Worm (Caenorhabditis elegans) whole organism, late embryonic: ENCODE results near the gene F07C6.6.

Experiments
- ahr-1 ChIP-seq: sonication (generic microtip); optimal IDR thresholded peaks from 2 replicates; lab custom pipeline; 2016; ENCODE audit warnings: missing genetic modification characterization, missing compliant biosample characterization
- ama-1 ChIP-seq: fragments of 150-350 bp; optimal IDR thresholded peaks from 2 replicates; lab custom pipeline; 2014
- ceh-19 ChIP-seq: fragments of 200-800 bp; sonication (Bioruptor generic); optimal IDR thresholded peaks from 2 replicates; lab custom pipeline; 2018; ENCODE audit warnings: mild to moderate bottlenecking, missing genetic modification characterization, missing compliant biosample characterization
- dve-1 ChIP-seq: sonication (generic microtip); optimal IDR thresholded peaks from 2 replicates; lab custom pipeline; 2017; ENCODE audit warnings: antibody characterized with exemption, mild to moderate bottlenecking, missing genetic modification characterization, missing compliant biosample characterization
- fkh-10 ChIP-seq: fragments of 150-350 bp; optimal IDR thresholded peaks from 2 replicates; lab custom pipeline; 2014; ENCODE audit warnings: missing biosample characterization, missing genetic modification reagents, missing genetic modification characterization
- hlh-15 ChIP-seq: sonication (generic microtip); optimal IDR thresholded peaks from 2 replicates; lab custom pipeline; 2016; ENCODE audit warnings: missing genetic modification characterization, missing compliant biosample characterization
- lim-6 ChIP-seq: sonication (generic microtip); optimal IDR thresholded peaks from 2 replicates; lab custom pipeline; 2016; ENCODE audit warnings: missing genetic modification characterization, missing compliant biosample characterization
- nfya-1 ChIP-seq: sonication (generic microtip); optimal IDR thresholded peaks from 2 replicates; lab custom pipeline; 2017; ENCODE audit warnings: missing genetic modification characterization, mild to moderate bottlenecking, missing compliant biosample characterization, antibody characterized with exemption, moderate library complexity
- pax-1 ChIP-seq: fragments of 150-350 bp; optimal IDR thresholded peaks from 2 replicates; lab custom pipeline; 2014; ENCODE audit warnings: missing biosample characterization, missing genetic modification characterization
- pqm-1 ChIP-seq: sonication (generic microtip); optimal IDR thresholded peaks from 2 replicates; lab custom pipeline; 2016; ENCODE audit warnings: missing genetic modification characterization, missing compliant biosample characterization
- pros-1 ChIP-seq: fragments of 150-350 bp; optimal IDR thresholded peaks from 2 replicates; lab custom pipeline; 2014; ENCODE audit warnings: missing biosample characterization, missing genetic modification reagents, missing genetic modification characterization
- tbx-2 ChIP-seq: sonication (generic microtip); optimal IDR thresholded peaks from 2 replicates; lab custom pipeline; 2016; ENCODE audit warnings: missing genetic modification characterization, missing compliant biosample characterization

ce11 chrIV:12773519-12773918, 19.1 kb upstream of the F07C6.6 start, which contains the start of gene unc-31:
- TF ChIP-seq nfya-1 (no peak), pax-1 (no peak), fkh-10 (no peak), hlh-15 (tag; lab: Kevin White, UChicago) (no peak), ahr-1 (no peak), ama-1 (lab: Kevin White, UChicago) (no peak), lim-6 (tag; lab: Kevin White, UChicago) (no peak), pqm-1 (no peak), dve-1 (no peak), tbx-2 (tag; lab: Kevin White, UChicago) (no peak), ceh-19 (no peak), pros-1 (tag; lab: Kevin White, UChicago) (no peak)
